Fruit fly (Drosophila melanogaster) Kc167 (cell line): ENCODE results near the gene CG32756.

ENCODE experiments used
- Myc ChIP-seq: fragments of >200 bp; optimal IDR thresholded peaks from 2 replicates; lab custom pipeline; 2017; ENCODE audit warnings: missing external identifiers
- Sin3A ChIP-seq: fragments of >200 bp; optimal IDR thresholded peaks from 2 replicates; lab custom pipeline; 2018; ENCODE audit warnings: missing external identifiers
- h ChIP-seq: fragments of >200 bp; optimal IDR thresholded peaks from 3 replicates; lab custom pipeline; 2018; ENCODE audit warnings: missing external identifiers
- insv ChIP-seq: fragments of >200 bp; optimal IDR thresholded peaks from 3 replicates; lab custom pipeline; 2018; ENCODE audit warnings: missing external identifiers
- psq ChIP-seq: fragments of >200 bp; optimal IDR thresholded peaks from 2 replicates; lab custom pipeline; 2017; ENCODE audit warnings: missing external identifiers
- ttk ChIP-seq: sonication (Bioruptor generic); optimal IDR thresholded peaks from 2 replicates; lab custom pipeline; 2017; ENCODE audit warnings: missing external identifiers

CG32756 gene

dm6 chrX:5956646-5957441 is 11.4 kb downstream of the CG32756 start:
- TF ChIP-seq h (no peak), psq (lab: Kevin White, UChicago) (no peak), Myc (lab: Kevin White, UChicago) (no peak), Sin3A (lab: Kevin White, UChicago) (no peak), ttk (lab: Kevin White, UChicago) (no peak), insv (lab: Kevin White, UChicago) (no peak)

- TF ChIP-seq ttk (lab: Kevin White, UChicago), result no peak
- TF ChIP-seq psq (lab: Kevin White, UChicago), result no peak
- TF ChIP-seq Myc (lab: Kevin White, UChicago), result no peak
- no peak for TF ChIP-seq Sin3A (lab: Kevin White, UChicago)
- no peak for TF ChIP-seq insv (lab: Kevin White, UChicago)
- TF ChIP-seq h, result no peak
These were observed 18.7 kb downstream of the CG32756 start for dm6 chrX:5964169-5964686.

- TF ChIP-seq h (no peak), insv (lab: Kevin White, UChicago) (no peak), Sin3A (lab: Kevin White, UChicago) (no peak), ttk (lab: Kevin White, UChicago) (no peak)
These were observed 20.3 kb downstream of the CG32756 start, which contains the start of gene Grip for dm6 chrX:5965517-5966397. Gene Grip (plus strand): TSS chrX:5966279.

- no peak for TF ChIP-seq ttk (lab: Kevin White, UChicago)
- no peak for TF ChIP-seq h
- no peak for TF ChIP-seq Myc (lab: Kevin White, UChicago)
- TF ChIP-seq Sin3A (lab: Kevin White, UChicago), result no peak
- TF ChIP-seq insv (lab: Kevin White, UChicago), result no peak
- TF ChIP-seq psq (lab: Kevin White, UChicago), result no peak
These were observed 22.7 kb downstream of the CG32756 start for dm6 chrX:5968094-5968723.

dm6 chrX:5969860-5970665 is 24.6 kb downstream of the CG32756 start:
- TF ChIP-seq ttk (lab: Kevin White, UChicago) (no peak), insv (lab: Kevin White, UChicago) (no peak), h (no peak), Sin3A (lab: Kevin White, UChicago) (no peak), Myc (lab: Kevin White, UChicago) (no peak), psq (lab: Kevin White, UChicago) (no peak)

dm6 chrX:5970666-5971057 is 25.2 kb downstream of the CG32756 start:
- TF ChIP-seq h, result no peak
- TF ChIP-seq psq (lab: Kevin White, UChicago), result no peak
- no peak for TF ChIP-seq Myc (lab: Kevin White, UChicago)
- no peak for TF ChIP-seq insv (lab: Kevin White, UChicago)
- no peak for TF ChIP-seq Sin3A (lab: Kevin White, UChicago)
- no peak for TF ChIP-seq ttk (lab: Kevin White, UChicago)

- TF ChIP-seq psq (lab: Kevin White, UChicago), result no peak
- no peak for TF ChIP-seq insv (lab: Kevin White, UChicago)
- TF ChIP-seq ttk (lab: Kevin White, UChicago), result no peak
- TF ChIP-seq h, result no peak
- TF ChIP-seq Myc (lab: Kevin White, UChicago), result no peak
- TF ChIP-seq Sin3A (lab: Kevin White, UChicago), result no peak
These were observed 26.5 kb downstream of the CG32756 start for dm6 chrX:5972030-5972429.

dm6 chrX:5973389-5974025 is 28.0 kb downstream of the CG32756 start:
- TF ChIP-seq psq (lab: Kevin White, UChicago) (no peak), Myc (lab: Kevin White, UChicago) (no peak), insv (lab: Kevin White, UChicago) (no peak), Sin3A (lab: Kevin White, UChicago) (no peak), ttk (lab: Kevin White, UChicago) (no peak), h (no peak)

dm6 chrX:5974358-5975143 is 29.1 kb downstream of the CG32756 start:
- TF ChIP-seq Myc (lab: Kevin White, UChicago) (no peak), h (no peak), ttk (lab: Kevin White, UChicago) (no peak), insv (lab: Kevin White, UChicago) (no peak), Sin3A (lab: Kevin White, UChicago) (no peak), psq (lab: Kevin White, UChicago) (no peak)
